Worm (Caenorhabditis elegans) whole organism, young adult: ENCODE measurements around the gene C10G8.4.

Experiments
- Y67H2A.10 ChIP-seq: fragments of 200-800 bp; sonication (Bioruptor generic); conservative IDR thresholded peaks from 2 replicates; pipeline ENCODE4 v1.3.6; 2022; ENCODE audit warnings: missing genetic modification reagents, missing genetic modification characterization, missing compliant biosample characterization
- aptf-2 ChIP-seq: fragments of 200-800 bp; sonication (Bioruptor generic); conservative IDR thresholded peaks from 2 replicates; pipeline ENCODE4 v1.3.6; 2022; ENCODE audit warnings: missing genetic modification reagents, missing genetic modification characterization, missing compliant biosample characterization
- him-1 ChIP-seq: sonication (generic microtip); optimal IDR thresholded peaks from 2 replicates; lab custom pipeline; 2016; ENCODE audit warnings: missing genotype, missing genetic modification reagents, missing genetic modification characterization, missing compliant biosample characterization
- hlh-26 ChIP-seq: fragments of 200-800 bp; sonication (Bioruptor generic); conservative IDR thresholded peaks from 2 replicates; pipeline ENCODE4 v1.3.6; 2022; ENCODE audit warnings: missing genetic modification reagents, missing genetic modification characterization, missing compliant biosample characterization
- hmg-1.2 ChIP-seq: fragments of 200-800 bp; sonication (Bioruptor generic); IDR thresholded peaks from 2 replicates; pipeline ENCODE4 v1.3.6; 2022; ENCODE audit warnings: missing genetic modification reagents, missing genetic modification characterization, missing compliant biosample characterization
- nfya-1 ChIP-seq: sonication (generic microtip); optimal IDR thresholded peaks from 2 replicates; lab custom pipeline; 2017; ENCODE audit warnings: antibody characterized with exemption, missing compliant biosample characterization, missing genetic modification characterization, borderline replicate concordance; ENCODE audit not compliant: insufficient read depth
- pha-4 ChIP-seq: fragments of 150-350 bp; sonication (generic microtip); optimal IDR thresholded peaks from 2 replicates; lab custom pipeline; 2014; ENCODE audit warnings: missing biosample characterization, missing genetic modification reagents, missing genetic modification characterization
- snpc-4 ChIP-seq, 5 experiments: fragments of 150-350 bp in 1 of 5; sonication (generic microtip) in 4 of 5; optimal IDR thresholded peaks; 2 replicates each; lab custom pipeline; 2014 to 2018; ENCODE audit warnings: missing genetic modification characterization in 5 of 5, missing biosample characterization in 3 of 5, antibody characterized with exemption in 2 of 5, mild to moderate bottlenecking in 2 of 5, missing compliant biosample characterization in 2 of 5, missing genotype in 2 of 5, moderate library complexity in 2 of 5, missing genetic modification reagents in 1 of 5
- unc-130 ChIP-seq: sonication (generic microtip); optimal IDR thresholded peaks from 2 replicates; lab custom pipeline; 2016; ENCODE audit warnings: missing genetic modification reagents, missing genetic modification characterization, missing compliant biosample characterization
- ztf-6 ChIP-seq: fragments of 200-800 bp; sonication (Bioruptor generic); IDR thresholded peaks from 2 replicates; pipeline ENCODE4 v1.3.6; 2022; ENCODE audit warnings: missing genetic modification reagents, missing genetic modification characterization, missing compliant biosample characterization

DNA sequence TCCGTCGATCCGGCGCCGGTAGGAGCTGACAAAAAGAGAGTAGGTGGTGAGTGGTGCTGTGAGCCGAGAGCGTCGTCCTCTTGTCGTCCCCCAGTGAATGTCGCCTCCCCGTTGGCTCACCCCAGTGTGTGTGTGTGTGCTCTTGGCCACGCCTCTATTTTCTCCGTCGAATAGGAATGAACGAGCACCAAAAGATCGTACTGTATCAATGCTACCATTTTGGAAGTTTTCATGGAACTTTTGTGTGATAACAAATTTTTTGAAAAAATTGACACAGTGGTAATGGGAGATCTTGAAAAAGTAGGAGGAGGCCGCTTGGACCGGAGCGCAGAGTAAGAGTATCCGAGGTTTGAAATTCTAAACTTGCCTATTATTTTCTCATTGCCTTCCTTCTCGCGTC, 7.7 kb downstream of the C10G8.4 start, which contains the start of gene ceh-34:
- TF ChIP-seq pha-4 (tag; lab: Kevin White, UChicago) = no peak
- no peak for TF ChIP-seq Y67H2A.10 (GFP tag; lab: Robert Waterston, UW)
- TF ChIP-seq unc-130 (GFP tag; lab: Kevin White, UChicago) = no peak
- TF ChIP-seq ztf-6 = no peak
- no peak for TF ChIP-seq snpc-4 (GFP tag; optimal IDR thresholded peaks at IDR 0.05; lab: Kevin White, UChicago)
- TF ChIP-seq snpc-4 (tag; optimal IDR thresholded peaks at IDR 0.05; lab: Kevin White, UChicago) = no peak
- no peak for TF ChIP-seq nfya-1
- no peak for TF ChIP-seq hmg-1.2
- no peak for TF ChIP-seq hlh-26 (GFP tag; lab: Robert Waterston, UW)
- no peak for TF ChIP-seq him-1 (tag; lab: Kevin White, UChicago)
- no peak for TF ChIP-seq aptf-2 (GFP tag; lab: Robert Waterston, UW)
